Worm (Caenorhabditis elegans) whole organism, dauer: Measurements from ENCODE around the gene C50C3.12.

ENCODE experiments used
- unc-62 ChIP-seq: sonication (generic microtip); optimal IDR thresholded peaks from 2 replicates; lab custom pipeline; 2017; ENCODE audit warnings: missing biosample characterization, missing genetic modification reagents, missing genetic modification characterization

C50C3.12 gene

ce11 chrIII:8161238-8161637 is 15.1 kb upstream of the C50C3.12 start, which contains the start of gene inpp-5K:
Gene inpp-5K (minus strand): TSS chrIII:8161338.
- no peak for TF ChIP-seq unc-62 (GFP tag; lab: Kevin White, UChicago)

ce11 chrIII:8163283-8163682 is 13.1 kb upstream of the C50C3.12 start, which contains the start of gene bath-42:
Gene bath-42 (minus strand): TSS chrIII:8163383.
- no peak for TF ChIP-seq unc-62 (GFP tag; lab: Kevin White, UChicago)

ce11 chrIII:8163788-8164423 is 12.5 kb upstream of the C50C3.12 start, which contains the start of gene prp-8:
Gene prp-8 (plus strand): TSS chrIII:8164373.
- no peak for TF ChIP-seq unc-62 (GFP tag; lab: Kevin White, UChicago)

ce11 chrIII:8164771-8165170 is 11.6 kb upstream of the C50C3.12 start:
- no peak for TF ChIP-seq unc-62 (GFP tag; lab: Kevin White, UChicago)

ce11 chrIII:8172609-8173133 is 3.7 kb upstream of the C50C3.12 start:
- no peak for TF ChIP-seq unc-62 (GFP tag; lab: Kevin White, UChicago)

ce11 chrIII:8175263-8175662 is 1.1 kb upstream of the C50C3.12 start:
- TF ChIP-seq unc-62 (GFP tag; lab: Kevin White, UChicago): no peak

- TF ChIP-seq unc-62 (GFP tag; lab: Kevin White, UChicago): no peak
Measured at ce11 chrIII:8178924-8179323, 2.6 kb downstream of the C50C3.12 start, which contains the start of gene C50C3.5. Gene C50C3.5 (plus strand): TSS chrIII:8179224.

ce11 chrIII:8181581-8181980 is 5.2 kb downstream of the C50C3.12 start, which contains the start of gene spc-2:
Gene spc-2 (plus strand): TSS chrIII:8181881.
- no peak for TF ChIP-seq unc-62 (GFP tag; lab: Kevin White, UChicago)

ce11 chrIII:8182573-8182972 is 6.2 kb downstream of the C50C3.12 start:
- no peak for TF ChIP-seq unc-62 (GFP tag; lab: Kevin White, UChicago)

ce11 chrIII:8185130-8185529 is 8.8 kb downstream of the C50C3.12 start:
- TF ChIP-seq unc-62 (GFP tag; lab: Kevin White, UChicago): no peak

ce11 chrIII:8190505-8190904 is 14.1 kb downstream of the C50C3.12 start, which contains the start of gene C50C3.19:
Gene C50C3.19 (plus strand): TSS chrIII:8190805.
- no peak for TF ChIP-seq unc-62 (GFP tag; lab: Kevin White, UChicago)

ce11 chrIII:8191695-8192094 is 15.3 kb downstream of the C50C3.12 start, which contains the start of gene C50C3.1:
Gene C50C3.1 (plus strand): TSS chrIII:8191995.
- TF ChIP-seq unc-62 (GFP tag; lab: Kevin White, UChicago): no peak

ce11 chrIII:8199060-8199459 is 22.7 kb downstream of the C50C3.12 start:
- no peak for TF ChIP-seq unc-62 (GFP tag; lab: Kevin White, UChicago)

- TF ChIP-seq unc-62 (GFP tag; lab: Kevin White, UChicago): no peak
Measured at ce11 chrIII:8201117-8201516, 24.8 kb downstream of the C50C3.12 start, which contains the start of gene unc-36. Gene unc-36 (minus strand): TSS chrIII:8201217.

- no peak for TF ChIP-seq unc-62 (GFP tag; lab: Kevin White, UChicago)
Measured at ce11 chrIII:8201760-8202159, 25.4 kb downstream of the C50C3.12 start.

ce11 chrIII:8202754-8203153 is 26.4 kb downstream of the C50C3.12 start, which contains the start of gene snb-5:
Gene snb-5 (plus strand): TSS chrIII:8203054.
- no peak for TF ChIP-seq unc-62 (GFP tag; lab: Kevin White, UChicago)

ce11 chrIII:8209775-8210174 is 33.4 kb downstream of the C50C3.12 start, which contains the start of gene C30A5.10:
Gene C30A5.10 (minus strand): TSS chrIII:8209875.
- no peak for TF ChIP-seq unc-62 (GFP tag; lab: Kevin White, UChicago)
